Worm (Caenorhabditis elegans) whole organism, L4 larva: Measurements from ENCODE around the gene Y43D4A.1.

Experiments used
- F10B5.3 ChIP-seq: sonication (generic microtip); optimal IDR thresholded peaks from 2 replicates; lab custom pipeline; 2016; ENCODE audit warnings: mild to moderate bottlenecking, missing genetic modification characterization, missing compliant biosample characterization
- F26F4.8 ChIP-seq: fragments of 200-800 bp; sonication (Bioruptor generic); conservative IDR thresholded peaks from 2 replicates; pipeline ENCODE4 v1.3.6; 2022; ENCODE audit warnings: missing genetic modification characterization, missing compliant biosample characterization
- F44E2.7 ChIP-seq: fragments of 200-800 bp; sonication (Bioruptor generic); IDR thresholded peaks from 2 replicates; pipeline ENCODE4 v2.1.2; 2022; ENCODE audit warnings: missing genetic modification characterization, missing compliant biosample characterization
- ZK546.5 ChIP-seq, 2 experiments: sonication (generic microtip); optimal IDR thresholded peaks; 2 replicates each; lab custom pipeline; 2017; ENCODE audit warnings: missing biosample characterization in 2 of 2, missing genetic modification characterization in 2 of 2
- aly-2 ChIP-seq: sonication (generic microtip); optimal IDR thresholded peaks from 2 replicates; lab custom pipeline; 2018; ENCODE audit warnings: missing biosample characterization, missing genetic modification characterization
- ceh-20 ChIP-seq: fragments of 200-800 bp; sonication (Bioruptor generic); IDR thresholded peaks from 2 replicates; pipeline ENCODE4 v1.3.6; 2022; ENCODE audit warnings: missing genetic modification reagents, missing genetic modification characterization, missing compliant biosample characterization
- ceh-28 ChIP-seq: fragments of 150-350 bp; optimal IDR thresholded peaks from 2 replicates; lab custom pipeline; 2014; ENCODE audit warnings: missing biosample characterization, missing genetic modification reagents, missing genetic modification characterization
- ceh-32 ChIP-seq: sonication (generic microtip); optimal IDR thresholded peaks from 2 replicates; lab custom pipeline; 2016; ENCODE audit warnings: mild to moderate bottlenecking, missing genetic modification characterization, missing compliant biosample characterization; ENCODE audit not compliant: poor library complexity
- ceh-62 ChIP-seq: sonication (generic microtip); optimal IDR thresholded peaks from 2 replicates; lab custom pipeline; 2017; ENCODE audit warnings: missing biosample characterization, missing genetic modification characterization
- ceh-82 ChIP-seq: sonication (generic microtip); optimal IDR thresholded peaks from 2 replicates; lab custom pipeline; 2017; ENCODE audit warnings: missing biosample characterization, missing genetic modification characterization
- cey-2 ChIP-seq: sonication (generic microtip); optimal IDR thresholded peaks from 3 replicates; lab custom pipeline; 2017; ENCODE audit warnings: missing genetic modification characterization, mild to moderate bottlenecking, missing compliant biosample characterization, antibody characterized with exemption, borderline replicate concordance; ENCODE audit not compliant: insufficient read depth
- daf-8 ChIP-seq: fragments of 200-800 bp; sonication (Bioruptor generic); IDR thresholded peaks from 2 replicates; pipeline ENCODE4 v1.3.6; 2022; ENCODE audit warnings: missing genetic modification characterization, missing compliant biosample characterization
- dmd-6 ChIP-seq: fragments of 200-800 bp; sonication (Bioruptor generic); IDR thresholded peaks from 2 replicates; pipeline ENCODE4 v1.3.6; 2022; ENCODE audit warnings: missing genetic modification reagents, missing genetic modification characterization, missing compliant biosample characterization
- dve-1 ChIP-seq: sonication (generic microtip); optimal IDR thresholded peaks from 2 replicates; lab custom pipeline; 2017; ENCODE audit warnings: antibody characterized with exemption, mild to moderate bottlenecking, missing genetic modification characterization, missing compliant biosample characterization; ENCODE audit not compliant: insufficient read depth
- egl-27 ChIP-seq: sonication (generic microtip); optimal IDR thresholded peaks from 3 replicates; lab custom pipeline; 2017; ENCODE audit warnings: missing biosample characterization, missing genetic modification reagents, missing genetic modification characterization
- fkh-10 ChIP-seq: fragments of 150-350 bp; optimal IDR thresholded peaks from 2 replicates; lab custom pipeline; 2014; ENCODE audit warnings: missing biosample characterization, missing genetic modification reagents, missing genetic modification characterization
- jun-1 ChIP-seq: fragments of 150-350 bp; optimal IDR thresholded peaks from 2 replicates; lab custom pipeline; 2014; ENCODE audit warnings: missing biosample characterization, missing genetic modification reagents, missing genetic modification characterization
- lim-7 ChIP-seq: fragments of 200-800 bp; sonication (Bioruptor generic); IDR thresholded peaks from 2 replicates; pipeline ENCODE4 v1.3.6; 2022; ENCODE audit warnings: missing genetic modification characterization, missing compliant biosample characterization
- lin-15B ChIP-seq: fragments of 150-350 bp; sonication (generic microtip); optimal IDR thresholded peaks from 3 replicates; lab custom pipeline; 2014; ENCODE audit warnings: missing biosample characterization, missing genetic modification characterization
- madf-5 ChIP-seq, 2 experiments: fragments of 200-800 bp; sonication (Bioruptor generic); IDR thresholded peaks; 2 replicates each; pipeline ENCODE4 v1.3.6; 2022; ENCODE audit warnings: missing compliant biosample characterization in 2 of 2, missing genetic modification characterization in 2 of 2
- mes-2 ChIP-seq: sonication (generic microtip); optimal IDR thresholded peaks from 2 replicates; lab custom pipeline; 2016; ENCODE audit warnings: missing genotype, mild to moderate bottlenecking, missing genetic modification characterization, missing compliant biosample characterization; ENCODE audit not compliant: poor library complexity, severe bottlenecking
- mxl-2 ChIP-seq: fragments of 200-800 bp; sonication (Bioruptor generic); conservative IDR thresholded peaks from 2 replicates; pipeline ENCODE4 v1.3.6; 2022; ENCODE audit warnings: missing genetic modification reagents, missing genetic modification characterization, missing compliant biosample characterization
- nhr-111 ChIP-seq: fragments of 200-800 bp; sonication (Bioruptor generic); optimal IDR thresholded peaks from 2 replicates; lab custom pipeline; 2018; ENCODE audit warnings: mild to moderate bottlenecking, missing genetic modification characterization, missing compliant biosample characterization
- nhr-25 ChIP-seq: sonication (generic microtip); optimal IDR thresholded peaks from 2 replicates; lab custom pipeline; 2017; ENCODE audit warnings: missing genetic modification characterization, mild to moderate bottlenecking, missing compliant biosample characterization, antibody characterized with exemption, moderate library complexity, borderline replicate concordance; ENCODE audit not compliant: insufficient read depth
- nhr-28 ChIP-seq: fragments of 150-350 bp; optimal IDR thresholded peaks from 2 replicates; lab custom pipeline; 2014; ENCODE audit warnings: missing biosample characterization, missing genetic modification characterization
- nhr-41 ChIP-seq: fragments of 200-800 bp; sonication (Bioruptor generic); IDR thresholded peaks from 2 replicates; pipeline ENCODE4 v1.3.6; 2022; ENCODE audit warnings: missing genetic modification reagents, missing genetic modification characterization, missing compliant biosample characterization
- nhr-48 ChIP-seq: sonication (generic microtip); optimal IDR thresholded peaks from 2 replicates; lab custom pipeline; 2016; ENCODE audit warnings: mild to moderate bottlenecking, missing genetic modification characterization, missing compliant biosample characterization
- nhr-6 ChIP-seq: fragments of 150-350 bp; optimal IDR thresholded peaks from 2 replicates; lab custom pipeline; 2014; ENCODE audit warnings: missing biosample characterization, missing genetic modification characterization
- pha-4 ChIP-seq, 2 experiments: fragments of 150-350 bp in 1 of 2; fragments of 200-800 bp in 1 of 2; sonication (Bioruptor generic) in 1 of 2; IDR thresholded peaks in 1 of 2; optimal IDR thresholded peaks in 1 of 2; 2 replicates each; pipeline versions ENCODE4 v1.3.6 to Lab custom; 2014 to 2022; ENCODE audit warnings: missing genetic modification characterization in 2 of 2, missing genetic modification reagents in 2 of 2, missing biosample characterization in 1 of 2, missing compliant biosample characterization in 1 of 2
- php-3 ChIP-seq: fragments of 200-800 bp; sonication (Bioruptor generic); IDR thresholded peaks from 2 replicates; pipeline ENCODE4 v1.3.6; 2022; ENCODE audit warnings: missing genetic modification reagents, missing genetic modification characterization, missing compliant biosample characterization
- set-16 ChIP-seq: fragments of 200-800 bp; sonication (Bioruptor generic); IDR thresholded peaks from 2 replicates; pipeline ENCODE4 v1.3.6; 2022; ENCODE audit warnings: missing genetic modification reagents, missing genetic modification characterization, missing compliant biosample characterization
- snpc-1.2 ChIP-seq: fragments of 200-800 bp; sonication (Bioruptor generic); IDR thresholded peaks from 2 replicates; pipeline ENCODE4 v1.3.6; 2022; ENCODE audit warnings: missing genetic modification reagents, missing genetic modification characterization, missing compliant biosample characterization
- zip-11 ChIP-seq: fragments of 200-800 bp; sonication (Bioruptor generic); IDR thresholded peaks from 2 replicates; pipeline ENCODE4 v1.3.6; 2022; ENCODE audit warnings: missing genetic modification characterization, missing compliant biosample characterization
- ztf-7 ChIP-seq: fragments of 150-350 bp; optimal IDR thresholded peaks from 2 replicates; lab custom pipeline; 2014; ENCODE audit warnings: missing biosample characterization, missing genetic modification characterization

Y43D4A.1 gene

ce11 chrIV:16743530-16743929, at the start of gene Y43D4A.1:
Gene Y43D4A.1, plus strand, starts transcription at chrIV:16743830.
- TF ChIP-seq lin-15B (tag; lab: Kevin White, UChicago) (no peak), ceh-82 (no peak), madf-5 (GFP tag; IDR thresholded peaks at IDR 0.05; lab: Robert Waterston, UW) (no peak), nhr-111 (GFP tag; lab: Kevin White, UChicago) (no peak), ceh-28 (tag; lab: Kevin White, UChicago) (no peak), ceh-62 (tag; lab: Kevin White, UChicago) (no peak), F44E2.7 (GFP tag; lab: Robert Waterston, UW) (no peak), aly-2 (no peak), nhr-6 (no peak), nhr-25 (tag; lab: Kevin White, UChicago) (no peak), ceh-20 (GFP tag; lab: Robert Waterston, UW) (no peak), ztf-7 (no peak), set-16 (GFP tag; lab: Robert Waterston, UW) (no peak), F10B5.3 (no peak), ZK546.5 (tag; optimal IDR thresholded peaks at IDR 0.05; lab: Kevin White, UChicago) (no peak), nhr-48 (tag; lab: Kevin White, UChicago) (no peak)

ce11 chrIV:16694567-16694966, 49.1 kb upstream of the Y43D4A.1 start, which contains the start of gene Y51H4A.941:
Gene Y51H4A.941, minus strand, starts transcription at chrIV:16694667.
- TF ChIP-seq php-3: no peak
- no peak for TF ChIP-seq zip-11
- TF ChIP-seq egl-27 (tag; lab: Kevin White, UChicago): no peak
- no peak for TF ChIP-seq pha-4 (GFP tag; IDR thresholded peaks at IDR 0.05; lab: Robert Waterston, UW)
- no peak for TF ChIP-seq pha-4 (tag; optimal IDR thresholded peaks at IDR 0.05; lab: Kevin White, UChicago)
- no peak for TF ChIP-seq cey-2 (tag; lab: Kevin White, UChicago)
- TF ChIP-seq daf-8: no peak
- no peak for TF ChIP-seq nhr-111 (GFP tag; lab: Kevin White, UChicago)
- no peak for TF ChIP-seq fkh-10 (GFP tag; lab: Kevin White, UChicago)
- TF ChIP-seq mes-2 (tag; lab: Kevin White, UChicago): no peak
- TF ChIP-seq madf-5 (GFP tag; IDR thresholded peaks at IDR 0.05; lab: Robert Waterston, UW): no peak
- no peak for TF ChIP-seq F26F4.8
- TF ChIP-seq, all 104 proteins: peak for 0

- no peak for TF ChIP-seq dmd-6 (GFP tag; lab: Robert Waterston, UW)
- TF ChIP-seq dve-1: no peak
- TF ChIP-seq mxl-2 (GFP tag; lab: Robert Waterston, UW): no peak
- no peak for TF ChIP-seq nhr-6
Observed at ce11 chrIV:16696422-16696821, 47.2 kb upstream of the Y43D4A.1 start.

ce11 chrIV:16706950-16707349, 36.7 kb upstream of the Y43D4A.1 start:
- TF ChIP-seq snpc-1.2 (GFP tag; lab: Robert Waterston, UW) (peak; percentile 69), ceh-32 (tag; lab: Kevin White, UChicago) (no peak), nhr-41 (GFP tag; lab: Robert Waterston, UW) (no peak), lim-7 (GFP tag; lab: Robert Waterston, UW) (no peak), nhr-28 (no peak)

ce11 chrIV:16709713-16710112, 33.9 kb upstream of the Y43D4A.1 start:
- TF ChIP-seq snpc-1.2 (GFP tag; lab: Robert Waterston, UW) (peak; percentile 58; the same call in 1 of the 2 replicates), jun-1 (tag; lab: Kevin White, UChicago) (no peak)
